Worm (Caenorhabditis elegans) whole organism, late embryonic: ENCODE results near the gene rab-39.

Experiments used
- F13H6.1 ChIP-seq: sonication (generic microtip); optimal IDR thresholded peaks from 2 replicates; lab custom pipeline; 2016; ENCODE audit warnings: missing genetic modification characterization, missing compliant biosample characterization
- K02D7.2 ChIP-seq: sonication (generic microtip); optimal IDR thresholded peaks from 2 replicates; lab custom pipeline; 2017; ENCODE audit warnings: mild to moderate bottlenecking, missing genetic modification characterization, missing compliant biosample characterization
- T23F11.4 ChIP-seq: fragments of 200-800 bp; sonication (Bioruptor generic); optimal IDR thresholded peaks from 2 replicates; lab custom pipeline; 2018; ENCODE audit warnings: mild to moderate bottlenecking, missing genetic modification characterization, missing compliant biosample characterization
- ama-1 ChIP-seq: fragments of 150-350 bp; optimal IDR thresholded peaks from 2 replicates; lab custom pipeline; 2014
- ceh-14 ChIP-seq: sonication (generic microtip); optimal IDR thresholded peaks from 2 replicates; lab custom pipeline; 2016; ENCODE audit warnings: missing genotype, missing genetic modification characterization, missing compliant biosample characterization
- ceh-18 ChIP-seq: sonication (generic microtip); optimal IDR thresholded peaks from 2 replicates; lab custom pipeline; 2016; ENCODE audit warnings: missing genetic modification characterization, missing compliant biosample characterization
- ceh-19 ChIP-seq: fragments of 200-800 bp; sonication (Bioruptor generic); optimal IDR thresholded peaks from 2 replicates; lab custom pipeline; 2018; ENCODE audit warnings: mild to moderate bottlenecking, missing genetic modification characterization, missing compliant biosample characterization
- ceh-2 ChIP-seq: sonication (generic microtip); optimal IDR thresholded peaks from 2 replicates; lab custom pipeline; 2016; ENCODE audit warnings: missing genotype, missing genetic modification characterization, missing compliant biosample characterization
- ceh-22 ChIP-seq: sonication (generic microtip); optimal IDR thresholded peaks from 2 replicates; lab custom pipeline; 2017; ENCODE audit warnings: missing biosample characterization, missing genetic modification characterization
- ceh-30 ChIP-seq: fragments of 150-350 bp; optimal IDR thresholded peaks from 2 replicates; lab custom pipeline; 2014; ENCODE audit warnings: missing biosample characterization, missing genetic modification characterization
- ceh-34 ChIP-seq: sonication (generic microtip); optimal IDR thresholded peaks from 2 replicates; lab custom pipeline; 2016; ENCODE audit warnings: mild to moderate bottlenecking, missing genetic modification characterization, missing compliant biosample characterization
- ceh-48 ChIP-seq: sonication (generic microtip); optimal IDR thresholded peaks from 2 replicates; lab custom pipeline; 2016; ENCODE audit warnings: missing genetic modification characterization, inconsistent platforms, missing compliant biosample characterization
- che-1 ChIP-seq: sonication (generic microtip); optimal IDR thresholded peaks from 2 replicates; lab custom pipeline; 2016; ENCODE audit warnings: mild to moderate bottlenecking, missing genetic modification characterization, missing compliant biosample characterization
- dmd-4 ChIP-seq: sonication (generic microtip); optimal IDR thresholded peaks from 2 replicates; lab custom pipeline; 2016; ENCODE audit warnings: borderline replicate concordance, missing genetic modification characterization, missing compliant biosample characterization
- elt-2 ChIP-seq: sonication (generic microtip); optimal IDR thresholded peaks from 2 replicates; lab custom pipeline; 2016; ENCODE audit warnings: missing genetic modification reagents, missing genetic modification characterization, missing compliant biosample characterization
- ets-4 ChIP-seq: sonication (generic microtip); optimal IDR thresholded peaks from 2 replicates; lab custom pipeline; 2016; ENCODE audit warnings: missing genetic modification characterization, missing compliant biosample characterization
- fax-1 ChIP-seq: sonication (generic microtip); optimal IDR thresholded peaks from 2 replicates; lab custom pipeline; 2016; ENCODE audit warnings: missing genotype, missing genetic modification characterization, missing compliant biosample characterization
- gmeb-2 ChIP-seq: sonication (generic microtip); optimal IDR thresholded peaks from 2 replicates; lab custom pipeline; 2016; ENCODE audit warnings: missing genetic modification characterization, inconsistent platforms, missing compliant biosample characterization
- hlh-13 ChIP-seq: fragments of 200-800 bp; sonication (Bioruptor generic); optimal IDR thresholded peaks from 2 replicates; lab custom pipeline; 2018; ENCODE audit warnings: mild to moderate bottlenecking, missing genetic modification characterization, missing compliant biosample characterization
- hlh-6 ChIP-seq: sonication (generic microtip); optimal IDR thresholded peaks from 2 replicates; lab custom pipeline; 2016; ENCODE audit warnings: missing genotype, missing genetic modification characterization, missing compliant biosample characterization
- madf-2 ChIP-seq: sonication (generic microtip); optimal IDR thresholded peaks from 2 replicates; lab custom pipeline; 2017; ENCODE audit warnings: missing genetic modification characterization, missing compliant biosample characterization
- nfya-1 ChIP-seq: sonication (generic microtip); optimal IDR thresholded peaks from 2 replicates; lab custom pipeline; 2017; ENCODE audit warnings: missing genetic modification characterization, mild to moderate bottlenecking, missing compliant biosample characterization, antibody characterized with exemption, moderate library complexity
- nhr-11 ChIP-seq: fragments of 150-350 bp; optimal IDR thresholded peaks from 2 replicates; lab custom pipeline; 2014; ENCODE audit warnings: missing biosample characterization, missing genetic modification characterization
- nhr-232 ChIP-seq: sonication (generic microtip); optimal IDR thresholded peaks from 2 replicates; lab custom pipeline; 2016; ENCODE audit warnings: missing genetic modification characterization, missing compliant biosample characterization
- pag-3 ChIP-seq: sonication (generic microtip); optimal IDR thresholded peaks from 2 replicates; lab custom pipeline; 2016; ENCODE audit warnings: missing compliant biosample characterization, missing genetic modification characterization, borderline replicate concordance
- pha-2 ChIP-seq: sonication (generic microtip); optimal IDR thresholded peaks from 2 replicates; lab custom pipeline; 2017; ENCODE audit warnings: mild to moderate bottlenecking, missing genetic modification characterization, missing compliant biosample characterization
- pros-1 ChIP-seq: fragments of 150-350 bp; optimal IDR thresholded peaks from 2 replicates; lab custom pipeline; 2014; ENCODE audit warnings: missing biosample characterization, missing genetic modification reagents, missing genetic modification characterization
- sdc-2 ChIP-seq: sonication (generic microtip); optimal IDR thresholded peaks from 2 replicates; lab custom pipeline; 2016; ENCODE audit warnings: missing genotype, missing genetic modification characterization, missing compliant biosample characterization
- sox-2 ChIP-seq: fragments of 200-800 bp; sonication (Bioruptor generic); IDR thresholded peaks from 2 replicates; pipeline ENCODE4 v1.3.6; 2022; ENCODE audit warnings: missing genetic modification reagents, missing genetic modification characterization, missing compliant biosample characterization
- sox-4 ChIP-seq: sonication (generic microtip); optimal IDR thresholded peaks from 2 replicates; lab custom pipeline; 2017; ENCODE audit warnings: mild to moderate bottlenecking, missing genetic modification characterization, inconsistent platforms, missing compliant biosample characterization
- syd-9 ChIP-seq: sonication (generic microtip); optimal IDR thresholded peaks from 2 replicates; lab custom pipeline; 2016; ENCODE audit warnings: mild to moderate bottlenecking, missing genetic modification characterization, moderate library complexity, missing compliant biosample characterization
- tbx-2 ChIP-seq: sonication (generic microtip); optimal IDR thresholded peaks from 2 replicates; lab custom pipeline; 2016; ENCODE audit warnings: missing genetic modification characterization, missing compliant biosample characterization
- ttx-3 ChIP-seq: sonication (generic microtip); optimal IDR thresholded peaks from 2 replicates; lab custom pipeline; 2016; ENCODE audit warnings: missing genetic modification reagents, missing genetic modification characterization, missing compliant biosample characterization
- unc-3 ChIP-seq, 2 experiments: fragments of 200-800 bp in 1 of 2; sonication (Bioruptor generic) in 1 of 2; sonication (generic microtip) in 1 of 2; conservative IDR thresholded peaks in 1 of 2; optimal IDR thresholded peaks in 1 of 2; 2 replicates each; pipeline versions ENCODE4 v1.3.6 to Lab custom; 2016 to 2022; ENCODE audit warnings: missing compliant biosample characterization in 2 of 2, missing genetic modification characterization in 2 of 2, missing genetic modification reagents in 1 of 2
- unc-42 ChIP-seq: sonication (generic microtip); optimal IDR thresholded peaks from 2 replicates; lab custom pipeline; 2016; ENCODE audit warnings: missing genotype, missing genetic modification characterization, missing compliant biosample characterization
- unc-55 ChIP-seq: sonication (generic microtip); optimal IDR thresholded peaks from 2 replicates; lab custom pipeline; 2017; ENCODE audit warnings: missing biosample characterization, missing genetic modification reagents, missing genetic modification characterization
- unc-86 ChIP-seq: sonication (generic microtip); optimal IDR thresholded peaks from 2 replicates; lab custom pipeline; 2016; ENCODE audit warnings: missing genetic modification characterization, missing compliant biosample characterization

rab-39 gene

DNA sequence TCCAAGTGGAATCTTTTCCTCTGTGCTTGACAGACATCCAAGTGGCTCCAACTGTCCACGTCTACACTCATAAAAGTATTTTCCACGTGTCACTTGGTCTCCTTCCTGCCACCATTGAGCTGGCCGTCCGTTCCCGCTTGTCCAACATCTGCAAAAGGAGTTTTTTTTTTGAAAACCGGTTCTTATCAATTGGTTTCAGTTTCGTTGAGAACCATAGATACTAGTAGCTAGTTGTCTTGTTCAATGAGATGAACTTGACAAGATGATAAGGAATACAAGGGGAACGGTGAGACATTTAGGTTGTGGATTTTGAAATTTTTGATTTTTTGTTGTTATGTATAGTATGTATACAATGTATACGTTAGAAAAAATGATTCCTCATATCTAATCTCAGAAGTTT is 23.1 kb upstream of the rab-39 start:
- no peak for TF ChIP-seq sox-4 (tag; lab: Kevin White, UChicago)
- TF ChIP-seq elt-2 (tag; lab: Kevin White, UChicago), result no peak
- TF ChIP-seq hlh-6 (tag; lab: Kevin White, UChicago), result no peak
- no peak for TF ChIP-seq nhr-232 (tag; lab: Kevin White, UChicago)

DNA sequence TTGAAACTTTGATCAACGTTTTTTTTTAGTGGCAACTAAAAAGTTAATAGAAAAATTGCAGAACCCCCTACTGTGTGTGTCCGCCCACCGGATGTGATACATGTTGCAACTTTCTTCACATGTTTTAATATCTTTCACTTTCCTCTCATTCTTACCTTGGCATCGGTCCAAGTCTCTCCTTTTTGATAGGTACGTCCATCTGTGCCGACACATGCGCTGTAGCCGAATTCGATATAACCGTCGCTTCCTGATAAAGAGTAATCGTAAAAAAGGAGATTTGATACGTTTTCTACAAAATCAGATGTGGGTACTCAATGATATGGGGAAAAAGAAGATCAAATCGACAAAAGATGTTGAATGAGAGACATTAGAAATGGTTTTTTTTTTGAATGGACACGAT is 22.4 kb upstream of the rab-39 start:
- TF ChIP-seq unc-86 (no peak), nhr-11 (no peak), ets-4 (tag; lab: Kevin White, UChicago) (no peak), ceh-34 (no peak), ceh-48 (tag; lab: Kevin White, UChicago) (no peak), sox-2 (no peak), F13H6.1 (tag; lab: Kevin White, UChicago) (no peak), hlh-13 (no peak), dmd-4 (tag; lab: Kevin White, UChicago) (no peak), ama-1 (lab: Kevin White, UChicago) (no peak), che-1 (no peak), madf-2 (no peak), sdc-2 (tag; lab: Kevin White, UChicago) (no peak), unc-3 (GFP tag; conservative IDR thresholded peaks at IDR 0.05; lab: Robert Waterston, UW) (no peak), unc-3 (tag; optimal IDR thresholded peaks at IDR 0.05; lab: Kevin White, UChicago) (no peak), pros-1 (tag; lab: Kevin White, UChicago) (no peak), ceh-30 (tag; lab: Kevin White, UChicago) (no peak), gmeb-2 (tag; lab: Kevin White, UChicago) (no peak)

DNA sequence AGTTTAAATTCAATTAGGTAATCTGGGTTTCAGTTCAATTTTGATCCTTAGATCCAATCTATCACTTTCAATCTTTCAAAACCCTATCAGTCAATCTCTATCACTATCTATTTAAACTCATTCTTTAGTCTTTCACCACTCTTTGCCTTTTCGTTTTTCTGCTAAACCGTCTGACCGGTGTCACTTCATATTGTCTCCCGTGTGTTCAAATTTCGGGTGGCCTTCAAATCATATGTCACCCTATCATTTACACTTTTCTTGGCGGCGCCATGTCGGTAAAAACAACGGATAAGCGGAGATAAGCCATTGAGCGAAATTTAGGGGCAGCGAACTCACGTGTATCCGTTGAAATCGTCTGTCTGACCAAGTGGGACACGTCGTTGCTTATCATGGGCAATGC is 21.2 kb upstream of the rab-39 start:
- TF ChIP-seq hlh-13 (no peak), unc-42 (tag; lab: Kevin White, UChicago) (no peak), pag-3 (no peak), ceh-18 (no peak), sox-2 (no peak), unc-3 (GFP tag; conservative IDR thresholded peaks at IDR 0.05; lab: Robert Waterston, UW) (no peak), unc-3 (tag; optimal IDR thresholded peaks at IDR 0.05; lab: Kevin White, UChicago) (no peak), tbx-2 (no peak), nfya-1 (tag; lab: Kevin White, UChicago) (no peak), ceh-30 (tag; lab: Kevin White, UChicago) (no peak)
- TF ChIP-seq, all 69 proteins: peak for 0

DNA sequence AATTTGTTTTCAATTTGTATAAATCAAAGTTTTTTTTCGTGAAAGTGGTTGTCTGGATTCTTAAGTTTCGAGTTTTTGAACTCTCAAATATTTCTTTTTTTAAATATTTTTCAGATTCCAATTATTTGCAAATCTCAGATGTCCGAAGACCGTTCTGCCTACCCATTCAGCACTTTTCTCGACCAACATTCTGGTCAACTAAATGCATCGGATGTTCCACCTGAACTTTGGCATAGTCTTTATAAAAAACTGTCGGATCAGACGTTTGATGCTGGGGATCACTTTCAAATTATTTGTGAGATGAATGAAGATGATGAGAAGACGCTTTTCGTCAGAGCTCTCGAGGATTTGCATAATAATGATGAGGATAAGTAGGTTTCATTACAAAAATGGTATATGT is 16.1 kb upstream of the rab-39 start, which contains the start of gene ttll-12:
Gene ttll-12, plus strand, starts transcription at position 139 of the 400 bp plus-strand sequence.
- TF ChIP-seq ets-4 (tag; lab: Kevin White, UChicago), result no peak
- no peak for TF ChIP-seq ceh-2 (tag; lab: Kevin White, UChicago)
- no peak for TF ChIP-seq ceh-14
- TF ChIP-seq pha-2 (tag; lab: Kevin White, UChicago), result no peak
- no peak for TF ChIP-seq T23F11.4
- TF ChIP-seq ama-1 (lab: Kevin White, UChicago), result no peak
- no peak for TF ChIP-seq F13H6.1 (tag; lab: Kevin White, UChicago)
- no peak for TF ChIP-seq K02D7.2 (tag; lab: Kevin White, UChicago)

DNA sequence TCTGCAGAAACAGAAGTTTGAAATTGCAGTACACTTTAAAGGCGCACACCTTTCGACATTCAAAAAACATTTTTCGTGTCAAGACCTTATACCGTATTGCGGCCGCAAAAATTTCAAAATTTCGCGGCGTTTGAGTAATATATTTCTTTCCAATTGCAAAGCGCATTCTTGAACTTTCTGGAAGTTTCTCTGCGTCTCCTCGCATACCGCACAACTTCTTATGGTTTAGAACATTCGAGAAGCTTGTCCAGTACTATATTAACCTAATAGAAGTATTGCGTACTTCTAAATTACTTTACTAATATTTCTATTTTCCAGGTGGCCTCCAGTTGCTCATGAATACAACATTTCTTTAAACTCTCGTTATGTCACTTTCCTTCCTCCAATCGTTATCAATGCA is 13.9 kb upstream of the rab-39 start:
- TF ChIP-seq ttx-3 (tag; lab: Kevin White, UChicago) (no peak), F13H6.1 (tag; lab: Kevin White, UChicago) (no peak), nhr-11 (no peak), nfya-1 (tag; lab: Kevin White, UChicago) (no peak), fax-1 (tag; lab: Kevin White, UChicago) (no peak), ceh-19 (GFP tag; lab: Kevin White, UChicago) (no peak), unc-55 (GFP tag; lab: Kevin White, UChicago) (no peak), syd-9 (tag; lab: Kevin White, UChicago) (no peak), elt-2 (tag; lab: Kevin White, UChicago) (no peak), T23F11.4 (no peak), dmd-4 (tag; lab: Kevin White, UChicago) (no peak), ceh-22 (tag; lab: Kevin White, UChicago) (no peak)
